Fruit fly (Drosophila melanogaster): Measurements from ENCODE around the gene CG3792.

The CG3792 gene

DNA sequence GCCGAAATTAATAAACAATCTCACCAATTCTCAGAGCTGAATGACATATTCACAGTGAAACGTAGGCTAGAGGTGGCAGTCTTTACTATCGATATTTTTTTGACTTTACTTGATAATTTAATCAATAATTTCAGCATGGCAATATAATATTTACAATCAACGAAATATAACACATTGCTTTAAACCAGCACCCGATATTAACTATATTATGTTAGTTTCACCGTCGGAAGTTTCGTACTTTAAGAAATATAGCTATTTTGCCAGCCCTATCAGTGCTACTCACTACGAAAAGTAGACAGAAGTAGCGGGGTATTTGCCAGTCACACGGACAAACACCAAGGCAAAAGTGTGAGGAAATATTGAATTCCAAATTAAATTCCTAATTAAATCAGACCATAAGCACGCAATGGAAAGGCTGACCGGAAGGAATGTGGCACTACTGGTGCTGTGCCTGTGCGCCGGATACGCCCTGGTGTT, 33.7 kb downstream of the CG3792 start, which contains the start of the genes CG31917, Tfb5 and SelT:
TSS of gene CG31917 (minus strand) at position 51 of the 477 bp plus-strand sequence.
TSS of gene Tfb5 (minus strand) at position 51 of the 477 bp plus-strand sequence.
TSS of gene SelT (plus strand) at position 139 of the 477 bp plus-strand sequence.
- TF ChIP-seq CTCF (optimal IDR thresholded peaks at IDR 0.05), result peak in 1 of 2 experiments; percentile 10
- no peak for TF ChIP-seq CG8478 (optimal IDR thresholded peaks at IDR 0.05)

DNA sequence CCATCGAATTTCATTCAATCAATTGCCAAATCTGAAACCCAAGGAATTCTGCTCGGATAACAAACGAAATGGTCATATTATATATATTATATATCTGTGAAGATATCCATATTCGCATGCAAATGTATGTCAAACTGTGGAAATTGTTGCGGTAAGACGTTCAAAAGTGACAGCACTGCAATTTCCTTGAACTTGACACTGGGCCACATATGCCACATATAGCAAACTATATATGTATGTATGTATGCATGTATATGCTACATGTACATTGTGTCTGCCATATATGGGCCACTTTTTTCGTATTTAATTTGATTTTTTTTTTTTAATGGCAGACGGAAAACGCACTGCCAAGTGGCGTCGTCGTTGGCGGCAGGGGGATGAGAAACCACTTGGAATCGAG, 43.4 kb downstream of the CG3792 start:
- no peak for TF ChIP-seq CG8478 (optimal IDR thresholded peaks at IDR 0.05)
- TF ChIP-seq CTCF (optimal IDR thresholded peaks at IDR 0.05), result no peak

dm6 chr2L:5022602-5023001, 45.5 kb downstream of the CG3792 start:
- TF ChIP-seq CG8478 (optimal IDR thresholded peaks at IDR 0.05), result no peak
- no peak for TF ChIP-seq CTCF (optimal IDR thresholded peaks at IDR 0.05)

dm6 chr2L:5025557-5025956, 48.4 kb downstream of the CG3792 start:
- TF ChIP-seq CTCF (optimal IDR thresholded peaks at IDR 0.05) (no peak), CG8478 (optimal IDR thresholded peaks at IDR 0.05) (no peak)

DNA sequence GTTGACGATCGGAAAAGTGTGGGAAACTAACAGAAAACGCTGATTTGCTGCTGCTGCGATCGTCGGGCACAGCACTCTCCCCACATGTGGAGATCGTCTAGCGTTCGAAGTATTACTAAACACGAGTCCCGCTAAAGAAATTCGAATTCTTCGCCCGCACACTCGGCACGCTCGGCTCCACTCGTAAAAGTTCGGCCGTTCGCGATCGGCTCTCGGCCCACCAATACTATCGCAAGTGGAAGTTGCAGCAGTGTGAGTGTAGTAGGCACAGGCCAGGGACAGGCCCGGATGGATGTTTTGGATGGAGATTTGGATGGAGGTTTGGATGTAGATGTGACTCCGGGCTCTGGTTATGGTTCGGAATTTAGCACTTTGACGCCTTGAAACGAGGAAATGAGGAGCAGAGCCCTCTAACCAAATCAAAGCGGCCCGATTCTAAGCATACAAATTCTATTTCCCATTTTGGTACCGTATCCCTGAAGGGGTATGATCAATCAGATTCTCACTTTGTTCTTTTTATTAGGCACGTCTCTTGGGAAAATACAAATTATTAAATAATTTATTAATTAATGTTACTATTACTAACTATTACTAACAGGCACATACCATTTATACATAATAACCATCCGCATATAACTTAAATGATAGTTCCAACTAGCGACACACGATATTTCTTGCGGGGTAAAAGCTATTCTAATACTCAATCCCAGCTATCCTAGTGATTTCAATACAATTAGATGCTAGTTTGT, 50.4 kb downstream of the CG3792 start:
- TF ChIP-seq CG8478 (optimal IDR thresholded peaks at IDR 0.05) (no peak), CTCF (optimal IDR thresholded peaks at IDR 0.05) (no peak)

DNA sequence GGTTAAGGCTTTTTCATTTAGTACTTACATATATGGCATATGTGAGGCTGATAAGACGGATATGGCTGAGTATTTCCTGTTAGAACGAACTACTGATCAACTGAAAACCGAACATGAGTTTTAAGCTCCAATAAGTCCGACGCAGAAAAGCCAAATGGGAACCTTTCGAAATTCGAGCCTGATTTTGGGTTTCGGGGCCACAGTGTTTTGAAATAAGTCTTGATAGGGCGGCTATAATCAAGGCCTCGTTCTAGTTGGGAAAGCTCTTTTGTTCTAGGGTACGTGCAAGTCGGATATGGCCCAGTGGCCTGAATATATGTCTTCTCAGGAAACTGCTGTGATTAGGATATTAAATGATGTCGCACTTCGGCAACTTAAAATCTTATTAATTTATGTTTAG, 51.0 kb downstream of the CG3792 start, which contains the start of gene vkg:
TSS of gene vkg (minus strand) at position 101 of the 400 bp plus-strand sequence.
- TF ChIP-seq CG8478 (optimal IDR thresholded peaks at IDR 0.05) (no peak), CTCF (optimal IDR thresholded peaks at IDR 0.05) (no peak)

Data from S2 (cell line).